Fruit fly (Drosophila melanogaster): ENCODE data around the gene Cpr64Ac.
A peak's percentile ranks its signal among the peaks of the same experiment; 100 is the strongest.

Cpr64Ac gene

dm6 chr3L:4230357-4230901 is 17.7 kb upstream of the Cpr64Ac start (continued):
- TF ChIP-seq CG5245 (GFP tag; optimal IDR thresholded peaks at IDR 0.05) (peak; percentile 93), Myb (GFP tag; optimal IDR thresholded peaks at IDR 0.05) (peak; percentile 74), CG2199 (GFP tag; IDR thresholded peaks at IDR 0.05) (peak; percentile 76; the same call in 2 of the 3 replicates), jing (GFP tag; optimal IDR thresholded peaks at IDR 0.05) (peak; percentile 93), exex (tag; optimal IDR thresholded peaks at IDR 0.05) (peak; percentile 36), CG11504 (tag; optimal IDR thresholded peaks at IDR 0.05) (peak; percentile 95), gem (tag; optimal IDR thresholded peaks at IDR 0.05) (peak; percentile 96), slou (GFP tag; optimal IDR thresholded peaks at IDR 0.05) (peak; percentile 67), CG13424 (tag; optimal IDR thresholded peaks at IDR 0.05) (peak; percentile 95), Hey (tag; optimal IDR thresholded peaks at IDR 0.05) (peak; percentile 38), slbo (GFP tag; IDR thresholded peaks at IDR 0.05) (peak; percentile 51), Ssrp (tag; optimal IDR thresholded peaks at IDR 0.05) (peak; percentile 96), Hr3 (GFP tag; optimal IDR thresholded peaks at IDR 0.05) (peak; percentile 94), CG5180 (GFP tag; optimal IDR thresholded peaks at IDR 0.05) (peak; percentile 85), pho (GFP tag; optimal IDR thresholded peaks at IDR 0.05) (peak; percentile 57), trh (GFP tag; optimal IDR thresholded peaks at IDR 0.05) (peak; percentile 83), org-1 (GFP tag; optimal IDR thresholded peaks at IDR 0.05) (peak; percentile 92), Trl (optimal IDR thresholded peaks at IDR 0.05) (no peak), Trl (GFP tag; optimal IDR thresholded peaks at IDR 0.05) (peak; percentile 92), CG7928 (GFP tag; optimal IDR thresholded peaks at IDR 0.05) (no peak), CG2678 (tag; optimal IDR thresholded peaks at IDR 0.05) (peak; percentile 94), D19A (tag; optimal IDR thresholded peaks at IDR 0.05) (peak; percentile 93), grn (GFP tag; optimal IDR thresholded peaks at IDR 0.05) (peak; percentile 49), CG9609 (GFP tag; optimal IDR thresholded peaks at IDR 0.05) (peak; percentile 94), Dll (GFP tag; IDR thresholded peaks at IDR 0.05; ENCODE audit: partially characterized antibody) (no peak), HLHmδ (GFP tag; optimal IDR thresholded peaks at IDR 0.05) (peak; percentile 11), CG7357 (GFP tag; IDR thresholded peaks at IDR 0.05) (peak; percentile 83), CG33213 (GFP tag; optimal IDR thresholded peaks at IDR 0.05) (peak; percentile 85), gro (GFP tag; optimal IDR thresholded peaks at IDR 0.05) (no peak), CG9727 (GFP tag; optimal IDR thresholded peaks at IDR 0.05) (peak; percentile 98), Taf1 (GFP tag; IDR thresholded peaks at IDR 0.05) (no peak), CG34224 (GFP tag; IDR thresholded peaks at IDR 0.05; ENCODE audit: partially characterized antibody) (no peak), Bgb (GFP tag; IDR thresholded peaks at IDR 0.05; ENCODE audit: partially characterized antibody) (no peak), Vsx1 (GFP tag; optimal IDR thresholded peaks at IDR 0.05) (peak; percentile 82), az2 (GFP tag; optimal IDR thresholded peaks at IDR 0.05) (peak; percentile 95), lola (GFP tag; optimal IDR thresholded peaks at IDR 0.05) (peak in 1 of 3 experiments; percentile 99), CG4328 (GFP tag; optimal IDR thresholded peaks at IDR 0.05) (peak; percentile 86), Awh (GFP tag; IDR thresholded peaks at IDR 0.05) (peak; percentile 76; the same call in 1 of the 2 replicates), CG11696 (GFP tag; IDR thresholded peaks at IDR 0.05) (peak; percentile 49), CG7556 (GFP tag; optimal IDR thresholded peaks at IDR 0.05) (peak; percentile 94), Ets97D (GFP tag; optimal IDR thresholded peaks at IDR 0.05) (peak; percentile 76), CG8359 (GFP tag; optimal IDR thresholded peaks at IDR 0.05; ENCODE audit: borderline replicate concordance) (peak; percentile 90), CG4282 (GFP tag; optimal IDR thresholded peaks at IDR 0.05) (peak; percentile 72), CG6272 (GFP tag; IDR thresholded peaks at IDR 0.05) (peak; percentile 78), ro (GFP tag; IDR thresholded peaks at IDR 0.05) (peak; percentile 75; the same call in 1 of the 2 replicates), CG2202 (tag; optimal IDR thresholded peaks at IDR 0.05) (peak; percentile 95), Blimp-1 (GFP tag; optimal IDR thresholded peaks at IDR 0.05) (peak; percentile 94), Pdp1 (GFP tag; optimal IDR thresholded peaks at IDR 0.05) (peak; percentile 90), hb (GFP tag; IDR thresholded peaks at IDR 0.05; ENCODE audit: partially characterized antibody) (no peak), cas (GFP tag; IDR thresholded peaks at IDR 0.05) (no peak)

Data from whole organism, embryonic.